Fruit fly (Drosophila melanogaster) whole organism, adult: Measurements from ENCODE around the gene pros.

Source experiments
- CG11617 ChIP-seq: fragments of 200-800 bp; sonication (Bioruptor generic); optimal IDR thresholded peaks from 2 replicates; lab custom pipeline; 2017; ENCODE audit warnings: mild to moderate bottlenecking, missing biosample characterization, missing genetic modification reagents, missing genetic modification characterization
- CG12768 ChIP-seq: fragments of 200-800 bp; sonication (Bioruptor generic); optimal IDR thresholded peaks from 2 replicates; lab custom pipeline; 2017; ENCODE audit warnings: missing biosample characterization, missing genetic modification characterization, mild to moderate bottlenecking, moderate library complexity, missing genetic modification reagents
- CG14711 ChIP-seq: fragments of 200-800 bp; sonication (Bioruptor generic); optimal IDR thresholded peaks from 2 replicates; lab custom pipeline; 2018; ENCODE audit warnings: missing biosample characterization, mild to moderate bottlenecking, missing genetic modification characterization, moderate library complexity
- CG1620 ChIP-seq: fragments of 200-800 bp; sonication (Bioruptor generic); optimal IDR thresholded peaks from 2 replicates; lab custom pipeline; 2016; ENCODE audit warnings: missing biosample characterization, missing genetic modification characterization
- CG33017 ChIP-seq: fragments of 200-800 bp; sonication (Bioruptor generic); optimal IDR thresholded peaks from 2 replicates; lab custom pipeline; 2018; ENCODE audit warnings: missing biosample characterization, mild to moderate bottlenecking, missing genetic modification characterization, moderate library complexity
- CG5204 ChIP-seq: fragments of 200-800 bp; sonication (Bioruptor generic); optimal IDR thresholded peaks from 2 replicates; lab custom pipeline; 2016; ENCODE audit warnings: missing biosample characterization, missing genetic modification characterization
- CG7045 ChIP-seq: fragments of 200-800 bp; sonication (Bioruptor generic); optimal IDR thresholded peaks from 2 replicates; lab custom pipeline; 2017; ENCODE audit warnings: missing biosample characterization, mild to moderate bottlenecking, missing genetic modification characterization
- CG7101 ChIP-seq: fragments of 200-800 bp; sonication (Bioruptor generic); optimal IDR thresholded peaks from 2 replicates; lab custom pipeline; 2018; ENCODE audit warnings: missing biosample characterization, mild to moderate bottlenecking, missing genetic modification characterization, moderate library complexity
- Clk ChIP-seq: fragments of 200-800 bp; sonication (Bioruptor generic); optimal IDR thresholded peaks from 2 replicates; lab custom pipeline; 2017; ENCODE audit warnings: missing biosample characterization, missing genetic modification characterization
- Crg-1 ChIP-seq: fragments of 200-800 bp; sonication (Bioruptor generic); optimal IDR thresholded peaks from 2 replicates; lab custom pipeline; 2016; ENCODE audit warnings: missing biosample characterization, missing genetic modification characterization
- Hr96 ChIP-seq: fragments of 200-800 bp; sonication (Bioruptor generic); optimal IDR thresholded peaks from 2 replicates; lab custom pipeline; 2016; ENCODE audit warnings: missing biosample characterization, missing genetic modification characterization
- Mnt ChIP-seq: fragments of 200-800 bp; sonication (Bioruptor generic); optimal IDR thresholded peaks from 2 replicates; lab custom pipeline; 2016; ENCODE audit warnings: missing biosample characterization, mild to moderate bottlenecking, missing genetic modification characterization
- bab1 ChIP-seq: fragments of 200-800 bp; sonication (Bioruptor generic); optimal IDR thresholded peaks from 3 replicates; lab custom pipeline; 2019; ENCODE audit warnings: missing biosample characterization, mild to moderate bottlenecking, missing genetic modification characterization, moderate library complexity
- cic ChIP-seq: fragments of 200-800 bp; sonication (Bioruptor generic); optimal IDR thresholded peaks from 2 replicates; lab custom pipeline; 2017; ENCODE audit warnings: missing biosample characterization, mild to moderate bottlenecking, missing genetic modification characterization, moderate library complexity
- cnc ChIP-seq, 2 experiments: fragments of >200 bp; optimal IDR thresholded peaks; 2 replicates each; lab custom pipeline; 2017
- kay ChIP-seq: fragments of 200-800 bp; sonication (Bioruptor generic); peaks from one replicate; lab custom pipeline; 2016; ENCODE audit warnings: missing biosample characterization, missing genetic modification characterization, borderline replicate concordance
- ovo ChIP-seq: fragments of 200-800 bp; sonication (Bioruptor generic); optimal IDR thresholded peaks from 2 replicates; lab custom pipeline; 2016; ENCODE audit warnings: missing biosample characterization, missing genetic modification characterization
- pad ChIP-seq: fragments of 200-800 bp; sonication (Bioruptor generic); optimal IDR thresholded peaks from 3 replicates; lab custom pipeline; 2017; ENCODE audit warnings: missing biosample characterization, missing genetic modification characterization, mild to moderate bottlenecking, moderate library complexity, missing genetic modification reagents
- tj ChIP-seq: fragments of 200-800 bp; sonication (Bioruptor generic); optimal IDR thresholded peaks from 3 replicates; lab custom pipeline; 2017; ENCODE audit warnings: missing biosample characterization, mild to moderate bottlenecking, missing genetic modification characterization, moderate library complexity
- toe ChIP-seq: fragments of 200-800 bp; sonication (Bioruptor generic); optimal IDR thresholded peaks from 2 replicates; lab custom pipeline; 2016; ENCODE audit warnings: missing biosample characterization, missing genetic modification characterization

The pros gene

dm6 chr3R:11407733-11408134 lies 79.5 kb downstream of the pros start, which contains the start of gene mRpL40:
Gene mRpL40 (plus strand): TSS chr3R:11407918.
- peak; percentile 48 for TF ChIP-seq bab1 (GFP tag; lab: Kevin White, UChicago)
- no peak for TF ChIP-seq CG5204 (GFP tag; lab: Kevin White, UChicago)

- TF ChIP-seq cic (peak; percentile 4), CG14711 (tag; lab: Kevin White, UChicago) (peak; percentile 93), ovo (GFP tag; lab: Kevin White, UChicago) (peak; percentile 71), Clk (peak; percentile 64), CG5204 (GFP tag; lab: Kevin White, UChicago) (peak; percentile 55), CG7045 (GFP tag; lab: Kevin White, UChicago) (peak; percentile 92), kay (GFP tag; lab: Kevin White, UChicago) (peak; percentile 76), CG11617 (GFP tag; lab: Kevin White, UChicago) (peak; percentile 91), Mnt (GFP tag; lab: Kevin White, UChicago) (peak; percentile 73), Crg-1 (GFP tag; lab: Kevin White, UChicago) (peak; percentile 79), CG7101 (peak; percentile 96), Hr96 (GFP tag; lab: Kevin White, UChicago) (peak; percentile 9), CG12768 (GFP tag; lab: Kevin White, UChicago) (peak; percentile 87), cnc (optimal IDR thresholded peaks at IDR 0.05; lab: Kevin White, UChicago) (no peak), CG33017 (tag; lab: Kevin White, UChicago) (peak; percentile 91), toe (GFP tag; lab: Kevin White, UChicago) (peak; percentile 59), CG1620 (GFP tag; lab: Kevin White, UChicago) (peak; percentile 58), bab1 (GFP tag; lab: Kevin White, UChicago) (peak; percentile 95), tj (peak; percentile 66), pad (GFP tag; lab: Kevin White, UChicago) (peak; percentile 76)
Measured at dm6 chr3R:11409667-11410137, 81.4 kb downstream of the pros start, which contains the start of the genes mgr and Irbp. Gene mgr (minus strand): TSS chr3R:11409875. Gene Irbp (plus strand): TSS chr3R:11410047.

- peak; percentile 18 for TF ChIP-seq Crg-1 (GFP tag; lab: Kevin White, UChicago)
- peak; percentile 76 for TF ChIP-seq Mnt (GFP tag; lab: Kevin White, UChicago)
- peak; percentile 40 for TF ChIP-seq CG7101
- peak; percentile 19 for TF ChIP-seq bab1 (GFP tag; lab: Kevin White, UChicago)
- no peak for TF ChIP-seq ovo (GFP tag; lab: Kevin White, UChicago)
- TF ChIP-seq kay (GFP tag; lab: Kevin White, UChicago): peak; percentile 70
- no peak for TF ChIP-seq pad (GFP tag; lab: Kevin White, UChicago)
- peak; percentile 1 for TF ChIP-seq cic
Measured at dm6 chr3R:11412371-11412770, 84.1 kb downstream of the pros start, which contains the start of gene Ipo9. Gene Ipo9 (plus strand): TSS chr3R:11412522.

dm6 chr3R:11418568-11418967 lies 90.3 kb downstream of the pros start, which contains the start of the genes bumpel and CG45676:
Gene bumpel (minus strand): TSS chr3R:11418668.
Gene CG45676 (plus strand): TSS chr3R:11418885.
- TF ChIP-seq Hr96 (GFP tag; lab: Kevin White, UChicago): no peak
- no peak for TF ChIP-seq CG14711 (tag; lab: Kevin White, UChicago)
- peak; percentile 2 for TF ChIP-seq CG12768 (GFP tag; lab: Kevin White, UChicago)
- TF ChIP-seq cnc (optimal IDR thresholded peaks at IDR 0.05; lab: Kevin White, UChicago): no peak
- no peak for TF ChIP-seq CG5204 (GFP tag; lab: Kevin White, UChicago)
- TF ChIP-seq CG1620 (GFP tag; lab: Kevin White, UChicago): no peak
- TF ChIP-seq Crg-1 (GFP tag; lab: Kevin White, UChicago): no peak

- peak; percentile 73 for TF ChIP-seq Clk
- peak; percentile 76 for TF ChIP-seq ovo (GFP tag; lab: Kevin White, UChicago)
- TF ChIP-seq kay (GFP tag; lab: Kevin White, UChicago): no peak
- peak; percentile 76 for TF ChIP-seq CG33017 (tag; lab: Kevin White, UChicago)
- peak; percentile 88 for TF ChIP-seq bab1 (GFP tag; lab: Kevin White, UChicago)
- peak; percentile 81 for TF ChIP-seq Mnt (GFP tag; lab: Kevin White, UChicago)
- TF ChIP-seq pad (GFP tag; lab: Kevin White, UChicago): peak; percentile 73
- TF ChIP-seq CG5204 (GFP tag; lab: Kevin White, UChicago): peak; percentile 87
- TF ChIP-seq CG11617 (GFP tag; lab: Kevin White, UChicago): peak; percentile 86
- peak; percentile 90 for TF ChIP-seq Hr96 (GFP tag; lab: Kevin White, UChicago)
- TF ChIP-seq CG1620 (GFP tag; lab: Kevin White, UChicago): peak; percentile 95
- TF ChIP-seq toe (GFP tag; lab: Kevin White, UChicago): peak; percentile 89
- TF ChIP-seq tj: peak; percentile 59
- no peak for TF ChIP-seq cnc (optimal IDR thresholded peaks at IDR 0.05; lab: Kevin White, UChicago)
- peak; percentile 87 for TF ChIP-seq CG7101
- TF ChIP-seq CG7045 (GFP tag; lab: Kevin White, UChicago): peak; percentile 87
- TF ChIP-seq CG14711 (tag; lab: Kevin White, UChicago): peak; percentile 82
- no peak for TF ChIP-seq cic
- TF ChIP-seq Crg-1 (GFP tag; lab: Kevin White, UChicago): peak; percentile 84
- TF ChIP-seq CG12768 (GFP tag; lab: Kevin White, UChicago): peak; percentile 88
Measured at dm6 chr3R:11421643-11422122, 93.4 kb downstream of the pros start, which contains the start of the genes ninaG and Sptz. Gene ninaG (minus strand): TSS chr3R:11421693. Gene Sptz (plus strand): TSS chr3R:11422092.

- TF ChIP-seq Mnt (GFP tag; lab: Kevin White, UChicago): peak; percentile 44
- no peak for TF ChIP-seq toe (GFP tag; lab: Kevin White, UChicago)
- peak; percentile 54 for TF ChIP-seq Crg-1 (GFP tag; lab: Kevin White, UChicago)
- TF ChIP-seq CG33017 (tag; lab: Kevin White, UChicago): peak; percentile 3
- peak; percentile 43 for TF ChIP-seq CG14711 (tag; lab: Kevin White, UChicago)
- peak; percentile 51 for TF ChIP-seq pad (GFP tag; lab: Kevin White, UChicago)
- peak; percentile 58 for TF ChIP-seq CG7101
- TF ChIP-seq CG12768 (GFP tag; lab: Kevin White, UChicago): peak; percentile 54
- TF ChIP-seq tj: no peak
Measured at dm6 chr3R:11429814-11430213, 101.5 kb downstream of the pros start, which contains the start of gene Dtd. Gene Dtd (plus strand): TSS chr3R:11430061.
